Worm (Caenorhabditis elegans) whole organism, young adult: ENCODE data around the gene sma-1.

ENCODE experiments used
- C06A6.2 ChIP-seq: fragments of 200-800 bp; sonication (Bioruptor generic); conservative IDR thresholded peaks from 2 replicates; pipeline ENCODE4 v1.3.6; 2022; ENCODE audit warnings: missing genetic modification characterization, missing compliant biosample characterization
- F57C9.4 ChIP-seq: sonication (generic microtip); optimal IDR thresholded peaks from 2 replicates; lab custom pipeline; 2017; ENCODE audit warnings: mild to moderate bottlenecking, missing genetic modification characterization, missing compliant biosample characterization
- Y53G8AR.9 ChIP-seq: fragments of 200-800 bp; sonication (Bioruptor generic); conservative IDR thresholded peaks from 2 replicates; pipeline ENCODE4 v1.3.6; 2022; ENCODE audit warnings: missing genetic modification reagents, missing genetic modification characterization, missing compliant biosample characterization
- Y79H2A.3 ChIP-seq: fragments of 200-800 bp; sonication (Bioruptor generic); conservative IDR thresholded peaks from 2 replicates; pipeline ENCODE4 v1.3.6; 2022; ENCODE audit warnings: missing genetic modification reagents, missing genetic modification characterization, missing compliant biosample characterization
- akir-1 ChIP-seq: fragments of 200-800 bp; sonication (Bioruptor generic); optimal IDR thresholded peaks from 2 replicates; lab custom pipeline; 2018; ENCODE audit warnings: mild to moderate bottlenecking, missing genetic modification characterization, moderate library complexity, missing compliant biosample characterization
- ama-1 ChIP-seq, 3 experiments: fragments of 150-350 bp in 1 of 3; sonication (generic microtip) in 2 of 3; optimal IDR thresholded peaks; 2 replicates each; lab custom pipeline; 2014 to 2018; ENCODE audit warnings: missing biosample characterization in 2 of 3, missing genetic modification characterization in 2 of 3, missing genetic modification reagents in 2 of 3
- aptf-2 ChIP-seq: fragments of 200-800 bp; sonication (Bioruptor generic); conservative IDR thresholded peaks from 2 replicates; pipeline ENCODE4 v1.3.6; 2022; ENCODE audit warnings: missing genetic modification reagents, missing genetic modification characterization, missing compliant biosample characterization
- aptf-3 ChIP-seq: fragments of 200-800 bp; sonication (Bioruptor generic); IDR thresholded peaks from 2 replicates; pipeline ENCODE4 v1.3.6; 2022; ENCODE audit warnings: missing genetic modification characterization, missing compliant biosample characterization
- attf-6 ChIP-seq: fragments of 200-800 bp; sonication (Bioruptor generic); IDR thresholded peaks from 2 replicates; pipeline ENCODE4 v1.3.6; 2022; ENCODE audit warnings: missing genetic modification reagents, missing genetic modification characterization, missing compliant biosample characterization
- cebp-2 ChIP-seq: fragments of 200-800 bp; sonication (Bioruptor generic); IDR thresholded peaks from 2 replicates; pipeline ENCODE4 v1.3.6; 2022; ENCODE audit warnings: missing genetic modification characterization, missing compliant biosample characterization
- dpff-1 ChIP-seq: sonication (generic microtip); optimal IDR thresholded peaks from 2 replicates; lab custom pipeline; 2017; ENCODE audit warnings: mild to moderate bottlenecking, missing genetic modification characterization, missing compliant biosample characterization
- hlh-26 ChIP-seq: fragments of 200-800 bp; sonication (Bioruptor generic); conservative IDR thresholded peaks from 2 replicates; pipeline ENCODE4 v1.3.6; 2022; ENCODE audit warnings: missing genetic modification reagents, missing genetic modification characterization, missing compliant biosample characterization
- hmg-1.2 ChIP-seq: fragments of 200-800 bp; sonication (Bioruptor generic); IDR thresholded peaks from 2 replicates; pipeline ENCODE4 v1.3.6; 2022; ENCODE audit warnings: missing genetic modification reagents, missing genetic modification characterization, missing compliant biosample characterization
- hmg-20 ChIP-seq: fragments of 200-800 bp; sonication (Bioruptor generic); IDR thresholded peaks from 2 replicates; pipeline ENCODE4 v1.3.6; 2022; ENCODE audit warnings: missing genetic modification reagents, missing genetic modification characterization, missing compliant biosample characterization
- madf-10 ChIP-seq: sonication (generic microtip); optimal IDR thresholded peaks from 2 replicates; lab custom pipeline; 2016; ENCODE audit warnings: mild to moderate bottlenecking, missing genetic modification characterization, missing compliant biosample characterization
- madf-8 ChIP-seq: fragments of 200-800 bp; sonication (Bioruptor generic); conservative IDR thresholded peaks from 2 replicates; pipeline ENCODE4 v1.3.6; 2022; ENCODE audit warnings: missing genetic modification reagents, missing genetic modification characterization, missing compliant biosample characterization
- mcd-1 ChIP-seq: fragments of 200-800 bp; sonication (Bioruptor generic); IDR thresholded peaks from 2 replicates; pipeline ENCODE4 v1.3.6; 2022; ENCODE audit warnings: missing genetic modification reagents, missing genetic modification characterization, missing compliant biosample characterization
- nfya-1 ChIP-seq: sonication (generic microtip); optimal IDR thresholded peaks from 2 replicates; lab custom pipeline; 2017; ENCODE audit warnings: antibody characterized with exemption, missing compliant biosample characterization, missing genetic modification characterization, borderline replicate concordance; ENCODE audit not compliant: insufficient read depth
- nhr-120 ChIP-seq: fragments of 200-800 bp; sonication (Bioruptor generic); IDR thresholded peaks from 2 replicates; pipeline ENCODE4 v1.3.6; 2022; ENCODE audit warnings: missing genetic modification characterization, missing compliant biosample characterization
- nhr-80 ChIP-seq: sonication (generic microtip); optimal IDR thresholded peaks from 2 replicates; lab custom pipeline; 2016; ENCODE audit warnings: missing genetic modification characterization, missing compliant biosample characterization
- snpc-1.1 ChIP-seq: sonication (generic microtip); optimal IDR thresholded peaks from 2 replicates; lab custom pipeline; 2017; ENCODE audit warnings: missing genetic modification characterization, mild to moderate bottlenecking, missing compliant biosample characterization, antibody characterized with exemption, moderate library complexity, missing genotype, missing genetic modification reagents; ENCODE audit not compliant: insufficient read depth
- xnd-1 ChIP-seq: sonication (generic microtip); optimal IDR thresholded peaks from 2 replicates; lab custom pipeline; 2016; ENCODE audit warnings: missing genotype, missing genetic modification reagents, missing genetic modification characterization, missing compliant biosample characterization
- zim-3 ChIP-seq: sonication (generic microtip); optimal IDR thresholded peaks from 2 replicates; lab custom pipeline; 2017; ENCODE audit warnings: mild to moderate bottlenecking, missing genetic modification characterization, moderate library complexity, missing compliant biosample characterization
- ztf-26 ChIP-seq: sonication (generic microtip); optimal IDR thresholded peaks from 2 replicates; lab custom pipeline; 2017; ENCODE audit warnings: missing genetic modification characterization, missing compliant biosample characterization
- ztf-3 ChIP-seq: fragments of 200-800 bp; sonication (Bioruptor generic); optimal IDR thresholded peaks from 2 replicates; lab custom pipeline; 2018; ENCODE audit warnings: mild to moderate bottlenecking, missing genetic modification characterization, missing compliant biosample characterization

The sma-1 gene

ce11 chrV:11960084-11960830 lies 61.0 kb downstream of the sma-1 start:
- TF ChIP-seq Y79H2A.3 (GFP tag; lab: Robert Waterston, UW) (no peak), Y53G8AR.9 (GFP tag; lab: Robert Waterston, UW) (no peak), dpff-1 (no peak), ztf-3 (GFP tag; lab: Kevin White, UChicago) (no peak), ztf-26 (tag; lab: Kevin White, UChicago) (no peak), madf-10 (no peak), aptf-3 (GFP tag; lab: Robert Waterston, UW) (no peak), nfya-1 (tag; lab: Kevin White, UChicago) (no peak), aptf-2 (GFP tag; lab: Robert Waterston, UW) (no peak), mcd-1 (no peak), attf-6 (no peak), nhr-120 (GFP tag; lab: Robert Waterston, UW) (no peak), C06A6.2 (GFP tag; lab: Robert Waterston, UW) (no peak), madf-8 (GFP tag; lab: Robert Waterston, UW) (no peak), nhr-80 (tag; lab: Kevin White, UChicago) (no peak), hlh-26 (GFP tag; lab: Robert Waterston, UW) (no peak), cebp-2 (GFP tag; lab: Robert Waterston, UW) (no peak), xnd-1 (tag; lab: Kevin White, UChicago) (no peak), hmg-1.2 (GFP tag; lab: Robert Waterston, UW) (no peak)
- TF ChIP-seq, all 124 proteins: peak for 0

ce11 chrV:11960831-11961190 lies 61.6 kb downstream of the sma-1 start:
- TF ChIP-seq mcd-1: no peak

- TF ChIP-seq snpc-1.1 (tag; lab: Kevin White, UChicago) (no peak), hmg-1.2 (GFP tag; lab: Robert Waterston, UW) (no peak), hmg-20 (no peak), zim-3 (tag; lab: Kevin White, UChicago) (no peak), F57C9.4 (no peak), akir-1 (GFP tag; lab: Kevin White, UChicago) (no peak), ama-1 (optimal IDR thresholded peaks at IDR 0.05; lab: Kevin White, UChicago) (no peak), ama-1 (GFP tag; optimal IDR thresholded peaks at IDR 0.05; lab: Kevin White, UChicago) (no peak)
Observed at ce11 chrV:11964723-11965122, 65.5 kb downstream of the sma-1 start, which contains the start of gene F58H1.7. Gene F58H1.7 (minus strand): TSS chrV:11964823.
